Fruit fly (Drosophila melanogaster): Measurements from ENCODE around the gene rasp.

The rasp gene

dm6 chr3L:3161968-3162367, at the start of gene rasp:
rasp (plus strand) TSS chr3L:3162180.
- no peak for TF ChIP-seq CG8478 (optimal IDR thresholded peaks at IDR 0.05)
- no peak for TF ChIP-seq EcR (GFP tag; optimal IDR thresholded peaks at IDR 0.05)
- no peak for TF ChIP-seq usp (GFP tag; optimal IDR thresholded peaks at IDR 0.05)

DNA sequence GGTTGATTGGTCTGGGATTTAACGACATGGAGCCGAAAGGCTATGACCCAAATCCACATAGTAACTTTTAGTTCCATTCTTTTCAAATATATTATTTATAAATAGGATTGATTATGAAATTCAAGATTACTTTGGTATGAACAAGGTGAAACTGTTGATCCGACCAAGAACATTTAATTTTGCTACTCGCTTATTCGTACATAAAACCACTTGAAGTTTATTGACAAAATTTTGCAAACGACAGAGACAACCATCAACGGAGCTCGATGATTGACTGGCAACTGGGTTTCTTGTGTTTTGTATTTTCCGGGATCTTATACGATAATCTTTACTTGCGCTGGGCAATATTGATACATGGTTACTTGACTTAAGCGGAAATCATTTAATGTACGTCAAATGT, 47.6 kb upstream of the rasp start, which contains the start of gene CG45067:
CG45067 (minus strand) TSS at position 101 of the 400 bp plus-strand sequence.
- TF ChIP-seq psq (optimal IDR thresholded peaks at IDR 0.05) (no peak), EcR (GFP tag; optimal IDR thresholded peaks at IDR 0.05) (no peak), Dll (optimal IDR thresholded peaks at IDR 0.05) (no peak), CG8478 (optimal IDR thresholded peaks at IDR 0.05) (no peak), usp (GFP tag; optimal IDR thresholded peaks at IDR 0.05) (no peak), pan (optimal IDR thresholded peaks at IDR 0.05) (no peak)

dm6 chr3L:3121769-3122432, 40.1 kb upstream of the rasp start:
- TF ChIP-seq psq (optimal IDR thresholded peaks at IDR 0.05) (no peak), EcR (GFP tag; optimal IDR thresholded peaks at IDR 0.05) (peak in 1 of 2 experiments; percentile 24)

DNA sequence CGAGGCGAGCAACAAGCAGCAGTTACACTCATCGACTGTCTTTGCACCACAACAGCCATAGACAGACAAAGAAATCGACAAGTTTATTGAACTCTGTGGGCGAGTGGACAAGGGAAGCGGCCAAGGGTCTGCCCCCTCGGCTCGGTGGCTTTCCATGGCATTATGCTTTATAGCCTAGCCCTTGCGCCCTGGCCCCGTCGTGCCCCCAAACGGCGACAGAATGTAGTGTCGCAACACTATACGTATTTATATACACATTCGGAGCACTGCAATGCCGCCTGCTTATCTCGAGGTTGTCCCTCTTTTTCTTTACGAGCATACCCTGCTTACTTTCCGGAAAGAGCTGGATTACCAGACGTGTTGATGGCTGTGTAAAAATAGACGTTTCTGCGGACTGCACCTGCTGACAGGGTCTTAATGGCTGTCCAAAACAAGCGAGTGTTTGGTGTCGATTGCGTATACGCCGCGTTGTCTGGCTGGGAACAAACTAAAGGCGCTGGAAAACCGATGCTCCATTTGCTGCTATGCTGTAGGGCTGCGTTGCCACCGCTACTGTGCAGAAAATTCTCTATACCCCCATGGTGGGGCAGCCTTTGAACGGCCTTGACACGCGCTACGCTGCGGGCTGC, 39.2 kb upstream of the rasp start:
- no peak for TF ChIP-seq usp (GFP tag; optimal IDR thresholded peaks at IDR 0.05)
- no peak for TF ChIP-seq psq (optimal IDR thresholded peaks at IDR 0.05)
- peak; percentile 11 to 93 for TF ChIP-seq EcR (GFP tag; optimal IDR thresholded peaks at IDR 0.05)
- TF ChIP-seq Dll (optimal IDR thresholded peaks at IDR 0.05), result no peak
- no peak for TF ChIP-seq CG8478 (optimal IDR thresholded peaks at IDR 0.05)

DNA sequence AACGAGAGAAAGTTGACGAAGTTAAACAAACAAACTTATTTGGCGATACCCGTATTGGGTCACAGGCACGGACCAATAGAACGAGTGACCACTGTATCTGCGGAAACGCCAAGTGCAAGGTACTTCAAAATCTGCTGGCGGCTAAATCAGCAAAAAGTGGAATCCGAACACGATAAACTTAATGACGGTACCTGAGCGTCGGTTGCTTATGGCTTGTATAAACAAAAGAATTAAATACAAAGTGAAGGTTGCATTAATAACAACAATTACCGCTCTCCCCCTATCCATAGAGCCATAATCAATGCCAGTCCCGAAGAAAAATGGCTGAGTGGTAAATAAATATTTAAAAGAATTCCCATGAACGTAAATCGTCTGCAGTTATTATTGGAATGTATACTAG, 37.5 kb upstream of the rasp start:
- TF ChIP-seq pan (optimal IDR thresholded peaks at IDR 0.05) (no peak), psq (optimal IDR thresholded peaks at IDR 0.05) (no peak), Dll (optimal IDR thresholded peaks at IDR 0.05) (no peak), EcR (GFP tag; optimal IDR thresholded peaks at IDR 0.05) (no peak), usp (GFP tag; optimal IDR thresholded peaks at IDR 0.05) (no peak), CG8478 (optimal IDR thresholded peaks at IDR 0.05) (no peak)

dm6 chr3L:3124939-3125648, 36.9 kb upstream of the rasp start:
- TF ChIP-seq CG8478 (optimal IDR thresholded peaks at IDR 0.05) (no peak), EcR (GFP tag; optimal IDR thresholded peaks at IDR 0.05) (no peak), psq (optimal IDR thresholded peaks at IDR 0.05) (no peak), pan (optimal IDR thresholded peaks at IDR 0.05) (no peak), Dll (optimal IDR thresholded peaks at IDR 0.05) (no peak)

dm6 chr3L:3125649-3126130, 36.3 kb upstream of the rasp start:
- TF ChIP-seq usp (GFP tag; optimal IDR thresholded peaks at IDR 0.05) (no peak), EcR (GFP tag; optimal IDR thresholded peaks at IDR 0.05) (peak in 1 of 2 experiments; percentile 38)

DNA sequence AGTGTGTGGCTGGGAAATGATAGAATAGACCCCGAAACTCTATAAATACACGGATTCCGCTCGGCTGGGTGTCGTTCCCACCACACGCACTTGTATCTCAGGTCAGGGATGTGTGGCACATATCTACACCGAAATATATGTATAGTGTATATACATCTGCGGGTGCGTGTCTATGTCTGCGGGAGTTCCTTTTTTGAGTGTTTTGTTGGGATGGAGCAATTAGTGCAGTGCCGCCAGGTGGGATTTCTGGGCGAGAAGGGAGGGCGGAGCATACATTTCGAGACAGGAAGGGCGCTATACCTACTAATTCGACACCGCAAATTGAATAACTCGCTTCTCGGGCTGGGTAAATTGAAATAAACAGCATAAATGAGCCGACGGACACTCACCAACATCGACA, 35.5 kb upstream of the rasp start:
- TF ChIP-seq psq (optimal IDR thresholded peaks at IDR 0.05) (no peak), usp (GFP tag; optimal IDR thresholded peaks at IDR 0.05) (no peak), CG8478 (optimal IDR thresholded peaks at IDR 0.05) (no peak), Dll (optimal IDR thresholded peaks at IDR 0.05) (no peak), EcR (GFP tag; optimal IDR thresholded peaks at IDR 0.05) (no peak), pan (optimal IDR thresholded peaks at IDR 0.05) (no peak)

dm6 chr3L:3127544-3127943, 34.4 kb upstream of the rasp start, which contains the start of gene promL:
promL (minus strand) TSS chr3L:3127724.
- TF ChIP-seq psq (optimal IDR thresholded peaks at IDR 0.05) (no peak), usp (GFP tag; optimal IDR thresholded peaks at IDR 0.05) (no peak), Dll (optimal IDR thresholded peaks at IDR 0.05) (no peak), CG8478 (optimal IDR thresholded peaks at IDR 0.05) (no peak), pan (optimal IDR thresholded peaks at IDR 0.05) (no peak), EcR (GFP tag; optimal IDR thresholded peaks at IDR 0.05) (no peak)

- TF ChIP-seq usp (GFP tag; optimal IDR thresholded peaks at IDR 0.05) (no peak), CG8478 (optimal IDR thresholded peaks at IDR 0.05) (no peak), psq (optimal IDR thresholded peaks at IDR 0.05) (no peak), Dll (optimal IDR thresholded peaks at IDR 0.05) (no peak), pan (optimal IDR thresholded peaks at IDR 0.05) (no peak), EcR (GFP tag; optimal IDR thresholded peaks at IDR 0.05) (no peak)
Measured at dm6 chr3L:3134064-3134545, 27.9 kb upstream of the rasp start.

dm6 chr3L:3141411-3141810, 20.6 kb upstream of the rasp start:
- TF ChIP-seq psq (optimal IDR thresholded peaks at IDR 0.05) (no peak), CG8478 (optimal IDR thresholded peaks at IDR 0.05) (no peak), usp (GFP tag; optimal IDR thresholded peaks at IDR 0.05) (no peak), Dll (optimal IDR thresholded peaks at IDR 0.05) (no peak), EcR (GFP tag; optimal IDR thresholded peaks at IDR 0.05) (no peak), pan (optimal IDR thresholded peaks at IDR 0.05) (no peak)

Measured in whole organism.